Worm (Caenorhabditis elegans): ENCODE results near the gene F36A4.2.

The F36A4.2 gene

ce11 chrIV:4270925-4271324 lies at the start of gene F36A4.2:
Gene F36A4.2, plus strand, starts transcription at chrIV:4271225.
- no peak for TF ChIP-seq hmbx-1 (tag; optimal IDR thresholded peaks at IDR 0.05)
- no peak for TF ChIP-seq hmg-4 (GFP tag; optimal IDR thresholded peaks at IDR 0.05)
- TF ChIP-seq ama-1 (optimal IDR thresholded peaks at IDR 0.05): no peak
- TF ChIP-seq hnd-1 (tag; optimal IDR thresholded peaks at IDR 0.05): no peak
- no peak for TF ChIP-seq ets-7 (tag; optimal IDR thresholded peaks at IDR 0.05)
- no peak for TF ChIP-seq tra-4 (tag; optimal IDR thresholded peaks at IDR 0.05)
- TF ChIP-seq pes-1 (GFP tag; IDR thresholded peaks at IDR 0.05): no peak
- TF ChIP-seq F13C5.2 (tag; optimal IDR thresholded peaks at IDR 0.05): no peak
- TF ChIP-seq scrt-1 (GFP tag; IDR thresholded peaks at IDR 0.05): no peak
- no peak for TF ChIP-seq aly-1 (tag; optimal IDR thresholded peaks at IDR 0.05)
- no peak for TF ChIP-seq B0310.2 (tag; optimal IDR thresholded peaks at IDR 0.05)
- no peak for TF ChIP-seq ceh-13 (GFP tag; optimal IDR thresholded peaks at IDR 0.05)
- TF ChIP-seq tbx-11 (GFP tag; IDR thresholded peaks at IDR 0.05): no peak
- no peak for TF ChIP-seq tbx-37 (GFP tag; conservative IDR thresholded peaks at IDR 0.05)

DNA sequence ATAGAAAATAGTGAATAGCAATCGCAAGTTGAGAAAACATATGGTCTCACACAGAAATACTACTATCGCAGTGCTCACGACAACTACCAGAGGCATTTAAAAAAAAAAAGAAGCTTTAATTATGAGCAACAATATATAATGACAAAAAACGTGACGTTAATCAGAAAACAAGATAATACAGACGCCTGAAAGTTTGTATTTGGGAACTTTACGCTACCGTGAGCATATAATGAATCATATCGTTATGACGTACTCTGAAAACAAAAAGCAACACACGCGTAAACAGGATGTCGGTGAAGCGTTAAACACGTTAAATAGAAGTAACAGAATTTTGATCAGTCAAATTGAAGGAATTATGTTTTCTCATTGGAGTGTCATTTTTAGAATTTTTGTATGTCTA lies 45.2 kb upstream of the F36A4.2 start, which contains the start of gene srbc-71:
srbc-71 (minus strand) TSS at position 101 of the 400 bp plus-strand sequence.
- TF ChIP-seq ceh-36 (tag; optimal IDR thresholded peaks at IDR 0.05): no peak
- TF ChIP-seq hmg-4 (GFP tag; optimal IDR thresholded peaks at IDR 0.05): no peak
- TF ChIP-seq sea-1 (GFP tag; conservative IDR thresholded peaks at IDR 0.05): no peak
- no peak for TF ChIP-seq hnd-1 (tag; optimal IDR thresholded peaks at IDR 0.05)
- no peak for TF ChIP-seq flt-1 (GFP tag; IDR thresholded peaks at IDR 0.05)
- no peak for TF ChIP-seq scrt-1 (GFP tag; IDR thresholded peaks at IDR 0.05)
- TF ChIP-seq tra-4 (tag; optimal IDR thresholded peaks at IDR 0.05): no peak
- no peak for TF ChIP-seq ceh-13 (GFP tag; optimal IDR thresholded peaks at IDR 0.05)
- no peak for TF ChIP-seq tbx-37 (GFP tag; conservative IDR thresholded peaks at IDR 0.05)
- TF ChIP-seq ama-1 (optimal IDR thresholded peaks at IDR 0.05): no peak
- no peak for TF ChIP-seq F13C5.2 (tag; optimal IDR thresholded peaks at IDR 0.05)
- no peak for TF ChIP-seq tbx-11 (GFP tag; IDR thresholded peaks at IDR 0.05)
- TF ChIP-seq B0310.2 (tag; optimal IDR thresholded peaks at IDR 0.05): no peak

- no peak for TF ChIP-seq ets-7 (tag; optimal IDR thresholded peaks at IDR 0.05)
- no peak for TF ChIP-seq hnd-1 (tag; optimal IDR thresholded peaks at IDR 0.05)
- TF ChIP-seq ceh-13 (GFP tag; optimal IDR thresholded peaks at IDR 0.05): no peak
- no peak for TF ChIP-seq pes-1 (GFP tag; IDR thresholded peaks at IDR 0.05)
- no peak for TF ChIP-seq B0310.2 (tag; optimal IDR thresholded peaks at IDR 0.05)
These were observed 43.1 kb upstream of the F36A4.2 start, which contains the start of gene srbc-70 for ce11 chrIV:4227917-4228316. Gene srbc-70, minus strand, starts transcription at chrIV:4228017.

DNA sequence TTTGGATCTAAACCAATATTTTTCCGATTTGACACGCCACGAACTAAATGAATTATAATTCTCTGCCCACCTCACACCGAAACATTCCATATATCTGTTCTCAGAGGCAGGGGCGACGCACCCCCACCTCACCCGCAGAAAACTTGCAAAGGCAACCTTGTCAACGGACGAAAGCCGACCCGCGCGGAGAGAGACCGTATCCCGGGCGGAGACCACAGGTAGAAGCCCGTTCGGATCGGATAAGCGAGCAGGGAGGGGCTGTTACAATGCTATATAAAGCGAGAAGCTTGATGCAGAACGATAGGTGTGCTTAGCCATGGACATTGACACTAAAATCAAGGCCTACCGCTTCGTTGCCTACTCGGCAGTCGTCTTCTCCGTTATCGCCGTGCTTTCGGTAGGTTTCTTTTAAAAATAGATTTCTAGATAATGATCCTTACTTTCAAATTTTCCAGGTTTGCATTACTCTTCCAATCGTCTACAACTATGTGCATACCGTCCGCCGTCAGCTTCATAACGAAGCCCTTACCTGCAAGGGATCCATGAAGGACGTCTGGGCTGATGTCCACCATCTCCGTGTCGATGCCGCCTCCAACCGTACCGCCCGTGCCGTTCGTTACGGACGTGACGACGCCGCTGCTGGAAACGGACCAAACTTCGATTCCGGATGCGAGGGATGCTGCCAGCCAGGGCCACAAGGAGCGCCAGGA lies 35.6 kb upstream of the F36A4.2 start, which contains the start of the genes zipt-2.2 and dpy-13:
zipt-2.2 (minus strand) TSS at position 51 of the 710 bp plus-strand sequence.
dpy-13 (plus strand) TSS at position 300 of the 710 bp plus-strand sequence.
- TF ChIP-seq ceh-36 (tag; optimal IDR thresholded peaks at IDR 0.05): no peak
- TF ChIP-seq sea-1 (GFP tag; conservative IDR thresholded peaks at IDR 0.05): no peak
- TF ChIP-seq ama-1 (optimal IDR thresholded peaks at IDR 0.05): no peak

- TF ChIP-seq tra-4 (tag; optimal IDR thresholded peaks at IDR 0.05): no peak
- no peak for TF ChIP-seq F13C5.2 (tag; optimal IDR thresholded peaks at IDR 0.05)
These were observed 35.0 kb upstream of the F36A4.2 start for ce11 chrIV:4236025-4236407.

DNA sequence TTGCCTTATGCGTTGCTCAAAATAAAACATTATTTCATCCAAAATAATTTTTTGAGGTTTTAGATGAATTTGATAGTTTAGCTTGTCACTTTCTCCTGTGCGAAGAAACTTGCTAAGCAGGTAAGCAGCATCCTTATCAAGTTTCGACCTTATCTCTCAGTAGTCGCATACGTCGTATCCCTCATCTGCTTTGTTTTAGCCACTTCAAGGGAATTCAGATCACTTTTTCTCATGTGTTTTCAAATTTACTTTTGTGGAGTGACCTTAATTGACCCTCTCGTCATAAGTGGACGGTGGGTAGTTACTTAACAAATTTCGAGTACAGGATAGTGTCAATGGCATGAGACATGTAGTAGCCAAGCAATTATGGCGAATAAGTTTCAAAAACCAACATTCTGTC lies 34.4 kb upstream of the F36A4.2 start:
- TF ChIP-seq tbx-11 (GFP tag; IDR thresholded peaks at IDR 0.05): no peak
- TF ChIP-seq hmg-4 (GFP tag; optimal IDR thresholded peaks at IDR 0.05): no peak
- no peak for TF ChIP-seq ama-1 (optimal IDR thresholded peaks at IDR 0.05)
- no peak for TF ChIP-seq ceh-36 (tag; optimal IDR thresholded peaks at IDR 0.05)
- TF ChIP-seq ets-7 (tag; optimal IDR thresholded peaks at IDR 0.05): no peak

ce11 chrIV:4243830-4244406 lies 27.1 kb upstream of the F36A4.2 start:
- TF ChIP-seq aly-1 (tag; optimal IDR thresholded peaks at IDR 0.05): peak; percentile 2
- TF ChIP-seq flt-1 (GFP tag; IDR thresholded peaks at IDR 0.05): no peak
- no peak for TF ChIP-seq ets-7 (tag; optimal IDR thresholded peaks at IDR 0.05)
- no peak for TF ChIP-seq ceh-36 (tag; optimal IDR thresholded peaks at IDR 0.05)
- no peak for TF ChIP-seq tra-4 (tag; optimal IDR thresholded peaks at IDR 0.05)

DNA sequence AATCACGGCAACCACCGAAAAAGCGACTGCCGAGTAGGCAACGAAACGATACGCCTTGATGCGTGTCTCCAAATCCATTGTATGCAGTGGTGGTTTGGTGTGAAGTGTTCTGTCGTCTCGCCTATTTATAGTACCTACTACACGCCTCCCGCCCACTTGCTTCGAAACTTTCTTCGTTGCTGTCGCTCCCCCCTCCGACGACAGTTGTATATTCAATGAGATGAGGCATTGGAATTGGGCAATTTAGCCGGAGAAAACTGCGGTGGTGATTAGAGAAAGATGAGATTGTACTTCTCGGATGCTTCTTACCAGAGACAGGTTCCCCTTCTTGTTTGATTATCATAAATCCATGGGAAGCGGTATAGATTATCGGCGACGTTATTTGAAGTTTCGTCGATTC lies 26.5 kb upstream of the F36A4.2 start, which contains the start of gene col-34:
col-34 (minus strand) TSS at position 101 of the 400 bp plus-strand sequence.
- no peak for TF ChIP-seq ets-7 (tag; optimal IDR thresholded peaks at IDR 0.05)
- no peak for TF ChIP-seq tbx-11 (GFP tag; IDR thresholded peaks at IDR 0.05)
- TF ChIP-seq F13C5.2 (tag; optimal IDR thresholded peaks at IDR 0.05): no peak

- no peak for TF ChIP-seq pes-1 (GFP tag; IDR thresholded peaks at IDR 0.05)
These were observed 24.5 kb upstream of the F36A4.2 start, which contains the start of gene ttr-20 for ce11 chrIV:4246493-4246892. Gene ttr-20, plus strand, starts transcription at chrIV:4246793.
